Worm (Caenorhabditis elegans) whole organism, L4 larva: ENCODE measurements around the gene C50F4.4.

ENCODE experiments used
- D1046.2 ChIP-seq: fragments of 200-800 bp; sonication (Bioruptor generic); IDR thresholded peaks from 2 replicates; pipeline ENCODE4 v1.3.6; 2022; ENCODE audit warnings: missing genetic modification characterization, missing compliant biosample characterization
- F10B5.3 ChIP-seq: sonication (generic microtip); optimal IDR thresholded peaks from 2 replicates; lab custom pipeline; 2016; ENCODE audit warnings: mild to moderate bottlenecking, missing genetic modification characterization, missing compliant biosample characterization
- F44E2.7 ChIP-seq: fragments of 200-800 bp; sonication (Bioruptor generic); IDR thresholded peaks from 2 replicates; pipeline ENCODE4 v2.1.2; 2022; ENCODE audit warnings: missing genetic modification characterization, missing compliant biosample characterization
- F49E8.2 ChIP-seq: sonication (generic microtip); optimal IDR thresholded peaks from 2 replicates; lab custom pipeline; 2016; ENCODE audit warnings: missing compliant biosample characterization, mild to moderate bottlenecking, missing genetic modification characterization, borderline replicate concordance
- R02D3.7 ChIP-seq: fragments of 150-350 bp; sonication (generic microtip); optimal IDR thresholded peaks from 3 replicates; lab custom pipeline; 2014; ENCODE audit warnings: missing biosample characterization, missing genetic modification characterization
- Y75B8A.6 ChIP-seq: fragments of 200-800 bp; sonication (Bioruptor generic); IDR thresholded peaks from 2 replicates; pipeline ENCODE4 v1.3.6; 2022; ENCODE audit warnings: missing genetic modification reagents, missing genetic modification characterization, missing compliant biosample characterization
- ZK546.5 ChIP-seq, 2 experiments: sonication (generic microtip); optimal IDR thresholded peaks; 2 replicates each; lab custom pipeline; 2017; ENCODE audit warnings: missing biosample characterization in 2 of 2, missing genetic modification characterization in 2 of 2
- aly-2 ChIP-seq: sonication (generic microtip); optimal IDR thresholded peaks from 2 replicates; lab custom pipeline; 2018; ENCODE audit warnings: missing biosample characterization, missing genetic modification characterization
- attf-4 ChIP-seq: sonication (generic microtip); optimal IDR thresholded peaks from 3 replicates; lab custom pipeline; 2017; ENCODE audit warnings: missing biosample characterization, missing genetic modification characterization
- ceh-20 ChIP-seq: fragments of 200-800 bp; sonication (Bioruptor generic); IDR thresholded peaks from 2 replicates; pipeline ENCODE4 v1.3.6; 2022; ENCODE audit warnings: missing genetic modification reagents, missing genetic modification characterization, missing compliant biosample characterization
- ces-1 ChIP-seq: fragments of 150-350 bp; sonication (generic microtip); optimal IDR thresholded peaks from 4 replicates; lab custom pipeline; 2014; ENCODE audit warnings: missing biosample characterization, missing genetic modification reagents, missing genetic modification characterization
- ctbp-1 ChIP-seq: fragments of 200-800 bp; sonication (Bioruptor generic); IDR thresholded peaks from 2 replicates; pipeline ENCODE4 v1.3.6; 2022; ENCODE audit warnings: missing genetic modification reagents, missing genetic modification characterization, missing compliant biosample characterization
- daf-19 ChIP-seq: fragments of 200-800 bp; sonication (Bioruptor generic); conservative IDR thresholded peaks from 2 replicates; pipeline ENCODE4 v1.3.6; 2022; ENCODE audit warnings: missing genetic modification characterization, missing compliant biosample characterization
- daf-8 ChIP-seq: fragments of 200-800 bp; sonication (Bioruptor generic); IDR thresholded peaks from 2 replicates; pipeline ENCODE4 v1.3.6; 2022; ENCODE audit warnings: missing genetic modification characterization, missing compliant biosample characterization
- dmd-6 ChIP-seq: fragments of 200-800 bp; sonication (Bioruptor generic); IDR thresholded peaks from 2 replicates; pipeline ENCODE4 v1.3.6; 2022; ENCODE audit warnings: missing genetic modification reagents, missing genetic modification characterization, missing compliant biosample characterization
- dmd-8 ChIP-seq: fragments of 200-800 bp; sonication (Bioruptor generic); IDR thresholded peaks from 2 replicates; pipeline ENCODE4 v1.3.6; 2022; ENCODE audit warnings: missing genetic modification characterization, missing compliant biosample characterization
- duxl-1 ChIP-seq: sonication (generic microtip); optimal IDR thresholded peaks from 2 replicates; lab custom pipeline; 2016; ENCODE audit warnings: mild to moderate bottlenecking, missing genetic modification characterization, moderate library complexity, missing compliant biosample characterization; ENCODE audit not compliant: poor library complexity
- dve-1 ChIP-seq: sonication (generic microtip); optimal IDR thresholded peaks from 2 replicates; lab custom pipeline; 2017; ENCODE audit warnings: antibody characterized with exemption, mild to moderate bottlenecking, missing genetic modification characterization, missing compliant biosample characterization; ENCODE audit not compliant: insufficient read depth
- egl-43 ChIP-seq: fragments of 200-800 bp; sonication (Bioruptor generic); IDR thresholded peaks from 2 replicates; pipeline ENCODE4 v1.3.6; 2022; ENCODE audit warnings: missing genetic modification reagents, missing genetic modification characterization, missing compliant biosample characterization
- hif-1 ChIP-seq, 2 experiments: sonication (generic microtip); optimal IDR thresholded peaks; 2 replicates each; lab custom pipeline; 2016 to 2017; ENCODE audit warnings: missing compliant biosample characterization in 2 of 2, missing genetic modification characterization in 2 of 2, missing genetic modification reagents in 2 of 2, missing genotype in 2 of 2, mild to moderate bottlenecking in 1 of 2
- hmg-1.1 ChIP-seq: fragments of 200-800 bp; sonication (Bioruptor generic); IDR thresholded peaks from 2 replicates; pipeline ENCODE4 v1.3.6; 2022; ENCODE audit warnings: missing genetic modification reagents, missing genetic modification characterization, missing compliant biosample characterization
- lin-1 ChIP-seq: fragments of 200-800 bp; sonication (Bioruptor generic); IDR thresholded peaks from 2 replicates; pipeline ENCODE4 v1.3.6; 2022; ENCODE audit warnings: missing genetic modification reagents, missing genetic modification characterization, missing compliant biosample characterization
- lin-15B ChIP-seq: fragments of 150-350 bp; sonication (generic microtip); optimal IDR thresholded peaks from 3 replicates; lab custom pipeline; 2014; ENCODE audit warnings: missing biosample characterization, missing genetic modification characterization
- lin-29 ChIP-seq: fragments of 200-800 bp; sonication (Bioruptor generic); IDR thresholded peaks from 2 replicates; pipeline ENCODE4 v1.3.6; 2022; ENCODE audit warnings: missing genetic modification reagents, missing genetic modification characterization, missing compliant biosample characterization
- lir-3 ChIP-seq: sonication (generic microtip); optimal IDR thresholded peaks from 2 replicates; lab custom pipeline; 2016; ENCODE audit warnings: mild to moderate bottlenecking, missing genetic modification characterization, missing compliant biosample characterization
- mep-1 ChIP-seq: fragments of 150-350 bp; sonication (generic microtip); optimal IDR thresholded peaks from 3 replicates; lab custom pipeline; 2014; ENCODE audit warnings: missing biosample characterization, missing genetic modification characterization
- mes-2 ChIP-seq: sonication (generic microtip); optimal IDR thresholded peaks from 2 replicates; lab custom pipeline; 2016; ENCODE audit warnings: missing genotype, mild to moderate bottlenecking, missing genetic modification characterization, missing compliant biosample characterization; ENCODE audit not compliant: poor library complexity, severe bottlenecking
- nhr-102 ChIP-seq: sonication (generic microtip); optimal IDR thresholded peaks from 2 replicates; lab custom pipeline; 2016; ENCODE audit warnings: mild to moderate bottlenecking, missing genetic modification characterization, moderate library complexity, missing compliant biosample characterization
- nhr-11 ChIP-seq: fragments of 150-350 bp; optimal IDR thresholded peaks from 2 replicates; lab custom pipeline; 2014; ENCODE audit warnings: missing biosample characterization, missing genetic modification characterization
- nhr-111 ChIP-seq: fragments of 200-800 bp; sonication (Bioruptor generic); optimal IDR thresholded peaks from 2 replicates; lab custom pipeline; 2018; ENCODE audit warnings: mild to moderate bottlenecking, missing genetic modification characterization, missing compliant biosample characterization
- nhr-237 ChIP-seq: sonication (generic microtip); optimal IDR thresholded peaks from 2 replicates; lab custom pipeline; 2017; ENCODE audit warnings: missing biosample characterization, missing genetic modification characterization
- nhr-41 ChIP-seq: fragments of 200-800 bp; sonication (Bioruptor generic); IDR thresholded peaks from 2 replicates; pipeline ENCODE4 v1.3.6; 2022; ENCODE audit warnings: missing genetic modification reagents, missing genetic modification characterization, missing compliant biosample characterization
- nhr-48 ChIP-seq: sonication (generic microtip); optimal IDR thresholded peaks from 2 replicates; lab custom pipeline; 2016; ENCODE audit warnings: mild to moderate bottlenecking, missing genetic modification characterization, missing compliant biosample characterization
- nhr-6 ChIP-seq: fragments of 150-350 bp; optimal IDR thresholded peaks from 2 replicates; lab custom pipeline; 2014; ENCODE audit warnings: missing biosample characterization, missing genetic modification characterization
- nhr-77 ChIP-seq: fragments of 150-350 bp; optimal IDR thresholded peaks from 2 replicates; lab custom pipeline; 2014; ENCODE audit warnings: missing biosample characterization, missing genetic modification characterization
- pha-4 ChIP-seq, 2 experiments: fragments of 150-350 bp in 1 of 2; fragments of 200-800 bp in 1 of 2; sonication (Bioruptor generic) in 1 of 2; IDR thresholded peaks in 1 of 2; optimal IDR thresholded peaks in 1 of 2; 2 replicates each; pipeline versions ENCODE4 v1.3.6 to Lab custom; 2014 to 2022; ENCODE audit warnings: missing genetic modification characterization in 2 of 2, missing genetic modification reagents in 2 of 2, missing biosample characterization in 1 of 2, missing compliant biosample characterization in 1 of 2
- php-3 ChIP-seq: fragments of 200-800 bp; sonication (Bioruptor generic); IDR thresholded peaks from 2 replicates; pipeline ENCODE4 v1.3.6; 2022; ENCODE audit warnings: missing genetic modification reagents, missing genetic modification characterization, missing compliant biosample characterization
- rbr-2 ChIP-seq: sonication (generic microtip); optimal IDR thresholded peaks from 2 replicates; lab custom pipeline; 2016; ENCODE audit warnings: missing genotype, missing genetic modification characterization, missing compliant biosample characterization
- sdz-12 ChIP-seq: fragments of 200-800 bp; sonication (Bioruptor generic); optimal IDR thresholded peaks from 2 replicates; lab custom pipeline; 2018; ENCODE audit warnings: mild to moderate bottlenecking, missing genetic modification characterization, missing compliant biosample characterization
- skn-1 ChIP-seq: fragments of 150-350 bp; optimal IDR thresholded peaks from 2 replicates; lab custom pipeline; 2014; ENCODE audit warnings: missing biosample characterization, missing genetic modification characterization
- snpc-1.2 ChIP-seq: fragments of 200-800 bp; sonication (Bioruptor generic); IDR thresholded peaks from 2 replicates; pipeline ENCODE4 v1.3.6; 2022; ENCODE audit warnings: missing genetic modification reagents, missing genetic modification characterization, missing compliant biosample characterization
- tra-1 ChIP-seq: fragments of 200-800 bp; sonication (Bioruptor generic); IDR thresholded peaks from 2 replicates; pipeline ENCODE4 v1.3.6; 2022; ENCODE audit warnings: missing genetic modification reagents, missing genetic modification characterization, missing compliant biosample characterization
- unc-39 ChIP-seq: sonication (generic microtip); optimal IDR thresholded peaks from 2 replicates; lab custom pipeline; 2017; ENCODE audit warnings: missing biosample characterization, missing genetic modification characterization
- unc-62 ChIP-seq, 3 experiments: fragments of 150-350 bp in 1 of 3; sonication (generic microtip); optimal IDR thresholded peaks in 2 of 3; peaks in 1 of 3; 1 replicate in 1 of 3; 2 replicates in 2 of 3; lab custom pipeline; 2014 to 2017; ENCODE audit warnings: missing biosample characterization in 3 of 3, missing genetic modification characterization in 3 of 3, missing genetic modification reagents in 3 of 3, missing genotype in 1 of 3
- vab-7 ChIP-seq: fragments of 200-800 bp; sonication (Bioruptor generic); IDR thresholded peaks from 2 replicates; pipeline ENCODE4 v1.3.6; 2022; ENCODE audit warnings: missing genetic modification reagents, missing genetic modification characterization, missing compliant biosample characterization
- zag-1 ChIP-seq: fragments of 150-350 bp; optimal IDR thresholded peaks from 2 replicates; lab custom pipeline; 2014; ENCODE audit warnings: missing biosample characterization, missing genetic modification characterization
- zip-11 ChIP-seq: fragments of 200-800 bp; sonication (Bioruptor generic); IDR thresholded peaks from 2 replicates; pipeline ENCODE4 v1.3.6; 2022; ENCODE audit warnings: missing genetic modification characterization, missing compliant biosample characterization

Gene C50F4.4

DNA sequence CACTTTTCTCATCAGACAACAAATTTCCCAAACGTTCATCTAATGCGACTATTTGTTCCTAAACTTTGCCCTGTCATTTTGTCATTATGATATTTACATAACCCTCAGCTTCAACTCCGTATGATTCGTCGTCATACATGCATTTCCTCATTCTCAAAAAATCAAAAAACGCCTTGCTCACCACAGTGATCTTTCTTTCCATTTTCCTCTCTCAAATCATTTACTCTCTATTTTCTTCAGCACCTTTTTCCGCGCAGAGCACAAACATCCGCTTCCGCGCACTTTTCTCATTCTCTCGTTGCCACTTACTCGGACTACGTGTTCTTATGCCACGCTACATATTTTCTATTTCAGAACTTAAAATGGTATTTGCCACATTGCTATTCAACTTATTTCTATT, 40.4 kb downstream of the C50F4.4 start, which contains the start of gene F25B3.2:
F25B3.2 (plus strand) TSS at position 301 of the 400 bp plus-strand sequence.
- TF ChIP-seq F49E8.2 (tag; lab: Kevin White, UChicago) (no peak), ces-1 (GFP tag; lab: Kevin White, UChicago) (no peak), hif-1 (tag; optimal IDR thresholded peaks at IDR 0.05; lab: Kevin White, UChicago) (no peak), attf-4 (no peak), dmd-8 (GFP tag; lab: Robert Waterston, UW) (no peak), sdz-12 (no peak), lin-15B (tag; lab: Kevin White, UChicago) (no peak)

DNA sequence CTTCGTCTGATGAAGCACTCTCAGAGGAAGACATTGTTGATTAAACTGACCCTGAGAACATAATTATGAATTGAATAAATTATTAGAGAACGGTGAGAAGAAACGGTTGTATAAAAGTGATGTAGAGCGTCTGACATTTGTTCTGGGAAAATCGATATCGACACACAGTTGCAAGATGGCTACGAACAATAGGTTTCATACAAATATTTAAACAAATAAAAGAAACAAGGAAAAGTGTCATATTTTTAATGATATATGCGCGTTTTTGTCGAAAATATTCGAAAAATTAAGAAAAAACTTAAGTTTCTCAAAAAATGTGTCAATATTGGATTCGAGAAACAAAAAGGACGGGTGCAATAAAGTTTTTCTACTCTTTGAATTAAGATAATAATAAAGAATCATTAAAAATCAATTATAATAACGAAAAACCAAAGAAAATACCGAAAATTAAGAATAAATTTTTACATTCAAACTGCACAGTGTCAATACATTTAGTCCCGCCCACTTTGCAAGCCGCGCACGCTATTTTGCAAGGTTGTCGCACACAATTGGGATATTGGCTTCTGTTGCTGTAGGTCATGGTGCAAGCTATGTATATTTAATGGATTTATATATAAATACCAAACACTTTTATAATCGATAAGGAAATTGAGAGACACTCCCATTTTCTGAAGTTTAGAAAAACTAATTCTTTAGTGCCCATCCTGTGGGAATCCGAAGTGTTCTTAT, 46.2 kb downstream of the C50F4.4 start, which contains the start of gene rtfo-1:
rtfo-1 (minus strand) TSS at position 51 of the 729 bp plus-strand sequence.
- no peak for TF ChIP-seq tra-1
- no peak for TF ChIP-seq ctbp-1 (GFP tag; lab: Robert Waterston, UW)
- no peak for TF ChIP-seq dmd-8 (GFP tag; lab: Robert Waterston, UW)
- TF ChIP-seq lin-29 (GFP tag; lab: Robert Waterston, UW): no peak
- TF ChIP-seq nhr-41: no peak
- no peak for TF ChIP-seq D1046.2
- no peak for TF ChIP-seq nhr-77 (tag; lab: Kevin White, UChicago)
- TF ChIP-seq nhr-11 (tag; lab: Kevin White, UChicago): no peak
- TF ChIP-seq aly-2: no peak
- no peak for TF ChIP-seq sdz-12
- peak; percentile 86 for TF ChIP-seq mes-2 (tag; lab: Kevin White, UChicago)
- no peak for TF ChIP-seq unc-39
- TF ChIP-seq hif-1 (tag; optimal IDR thresholded peaks at IDR 0.05; lab: Kevin White, UChicago): no peak
- TF ChIP-seq duxl-1 (tag; lab: Kevin White, UChicago): no peak
- TF ChIP-seq Y75B8A.6 (GFP tag; lab: Robert Waterston, UW): no peak
- TF ChIP-seq daf-19 (GFP tag; lab: Robert Waterston, UW): no peak
- TF ChIP-seq R02D3.7 (tag; lab: Kevin White, UChicago): no peak
- no peak for TF ChIP-seq egl-43 (GFP tag; lab: Robert Waterston, UW)
- TF ChIP-seq nhr-111 (GFP tag; lab: Kevin White, UChicago): no peak
- no peak for TF ChIP-seq nhr-237 (tag; lab: Kevin White, UChicago)
- no peak for TF ChIP-seq zag-1 (tag; lab: Kevin White, UChicago)
- TF ChIP-seq dve-1 (tag; lab: Kevin White, UChicago): no peak
- no peak for TF ChIP-seq php-3 (GFP tag; lab: Robert Waterston, UW)
- TF ChIP-seq rbr-2 (tag; lab: Kevin White, UChicago): no peak
- no peak for TF ChIP-seq F10B5.3 (tag; lab: Kevin White, UChicago)
- TF ChIP-seq vab-7 (GFP tag; lab: Robert Waterston, UW): no peak
- no peak for TF ChIP-seq nhr-48 (tag; lab: Kevin White, UChicago)
- TF ChIP-seq unc-62 (GFP tag; optimal IDR thresholded peaks at IDR 0.05 in 1 of 2; lab: Kevin White, UChicago): no peak
- TF ChIP-seq unc-62 (tag; optimal IDR thresholded peaks at IDR 0.05; lab: Kevin White, UChicago): no peak
- no peak for TF ChIP-seq daf-8 (GFP tag; lab: Robert Waterston, UW)
- TF ChIP-seq zip-11 (GFP tag; lab: Robert Waterston, UW): no peak
- no peak for TF ChIP-seq pha-4 (GFP tag; IDR thresholded peaks at IDR 0.05; lab: Robert Waterston, UW)
- TF ChIP-seq pha-4 (tag; optimal IDR thresholded peaks at IDR 0.05; lab: Kevin White, UChicago): peak; percentile 24
- no peak for TF ChIP-seq F44E2.7 (GFP tag; lab: Robert Waterston, UW)
- TF ChIP-seq nhr-102: peak; percentile 8
- no peak for TF ChIP-seq lir-3
- TF ChIP-seq ceh-20 (GFP tag; lab: Robert Waterston, UW): no peak
- TF ChIP-seq mep-1: peak; percentile 58
- peak; percentile 52; the same call in 1 of the 2 replicates for TF ChIP-seq hmg-1.1 (GFP tag; lab: Robert Waterston, UW)
- no peak for TF ChIP-seq skn-1
- peak; percentile 25 for TF ChIP-seq nhr-6
- no peak for TF ChIP-seq lin-1 (GFP tag; lab: Robert Waterston, UW)
- TF ChIP-seq ZK546.5 (tag; optimal IDR thresholded peaks at IDR 0.05; lab: Kevin White, UChicago): no peak
- TF ChIP-seq dmd-6: no peak
- TF ChIP-seq snpc-1.2 (GFP tag; lab: Robert Waterston, UW): no peak
